Fruit fly (Drosophila melanogaster) whole organism, embryonic: Measurements from ENCODE around the gene st.

Experiments
- Adf1 ChIP-seq: fragments of 200-800 bp; sonication (Bioruptor generic); IDR thresholded peaks from 2 replicates; pipeline ENCODE4 v1.3.6; 2022; ENCODE audit warnings: missing biosample characterization, missing genetic modification characterization
- B-H1 ChIP-seq: fragments of 200-800 bp; sonication (Bioruptor generic); IDR thresholded peaks from 3 replicates; pipeline ENCODE4 v1.3.6; 2022; ENCODE audit warnings: missing biosample characterization, missing genetic modification characterization
- Blimp-1 ChIP-seq: fragments of 200-800 bp; sonication (Bioruptor generic); optimal IDR thresholded peaks from 3 replicates; lab custom pipeline; 2018; ENCODE audit warnings: missing biosample characterization, missing genetic modification characterization, mild to moderate bottlenecking, moderate library complexity, missing genetic modification reagents
- Bteb2 ChIP-seq: fragments of 200-800 bp; sonication (Bioruptor generic); optimal IDR thresholded peaks from 2 replicates; lab custom pipeline; 2016; ENCODE audit warnings: missing biosample characterization, missing genetic modification characterization
- CG10209 ChIP-seq: fragments of 200-800 bp; sonication (Bioruptor generic); optimal IDR thresholded peaks from 3 replicates; lab custom pipeline; 2017; ENCODE audit warnings: missing biosample characterization, mild to moderate bottlenecking, missing genetic modification characterization, missing genetic modification reagents
- CG10979 ChIP-seq: fragments of 200-800 bp; sonication (Bioruptor generic); optimal IDR thresholded peaks from 2 replicates; lab custom pipeline; 2018; ENCODE audit warnings: missing biosample characterization, mild to moderate bottlenecking, missing genetic modification characterization, moderate library complexity
- CG11093 ChIP-seq: fragments of 200-800 bp; sonication (Bioruptor generic); IDR thresholded peaks from 3 replicates; pipeline ENCODE4 v1.3.6; 2022; ENCODE audit warnings: missing biosample characterization, missing genetic modification characterization
- CG11696 ChIP-seq: fragments of 200-800 bp; sonication (Bioruptor generic); IDR thresholded peaks from 2 replicates; pipeline ENCODE4 v1.3.6; 2022; ENCODE audit warnings: missing biosample characterization, missing genetic modification characterization
- CG12219 ChIP-seq: fragments of 200-800 bp; sonication (Bioruptor generic); optimal IDR thresholded peaks from 3 replicates; lab custom pipeline; 2018; ENCODE audit warnings: missing biosample characterization, mild to moderate bottlenecking, missing genetic modification characterization
- CG12942 ChIP-seq: fragments of 200-800 bp; sonication (Bioruptor generic); optimal IDR thresholded peaks from 3 replicates; lab custom pipeline; 2016; ENCODE audit warnings: missing biosample characterization, missing genetic modification characterization
- CG14014 ChIP-seq: fragments of 200-800 bp; sonication (Bioruptor generic); IDR thresholded peaks from 2 replicates; pipeline ENCODE4 v1.3.6; 2022; ENCODE audit warnings: missing biosample characterization, missing genetic modification characterization
- CG15011 ChIP-seq: fragments of 200-800 bp; sonication (Bioruptor generic); optimal IDR thresholded peaks from 3 replicates; lab custom pipeline; 2018; ENCODE audit warnings: missing biosample characterization, mild to moderate bottlenecking, missing genetic modification characterization
- CG1529 ChIP-seq: fragments of 200-800 bp; sonication (Bioruptor generic); optimal IDR thresholded peaks from 3 replicates; lab custom pipeline; 2018; ENCODE audit warnings: missing biosample characterization, missing genetic modification characterization
- CG1792 ChIP-seq: fragments of 200-800 bp; sonication (Bioruptor generic); optimal IDR thresholded peaks from 2 replicates; lab custom pipeline; 2016; ENCODE audit warnings: missing biosample characterization, missing genetic modification characterization
- CG18476 ChIP-seq: fragments of 200-800 bp; sonication (Bioruptor generic); optimal IDR thresholded peaks from 2 replicates; lab custom pipeline; 2016; ENCODE audit warnings: missing biosample characterization, mild to moderate bottlenecking, missing genetic modification characterization
- CG2129 ChIP-seq: fragments of 200-800 bp; sonication (Bioruptor generic); IDR thresholded peaks from 2 replicates; pipeline ENCODE4 v1.3.6; 2022; ENCODE audit warnings: missing biosample characterization, missing genetic modification characterization; ENCODE audit not compliant: partially characterized antibody
- CG2202 ChIP-seq: fragments of 200-800 bp; sonication (Bioruptor generic); optimal IDR thresholded peaks from 2 replicates; lab custom pipeline; 2018; ENCODE audit warnings: missing biosample characterization, mild to moderate bottlenecking, missing genetic modification characterization
- CG3163 ChIP-seq: fragments of 200-800 bp; sonication (Bioruptor generic); optimal IDR thresholded peaks from 3 replicates; lab custom pipeline; 2016; ENCODE audit warnings: missing biosample characterization, missing genetic modification characterization
- CG4282 ChIP-seq: fragments of 200-800 bp; sonication (Bioruptor generic); optimal IDR thresholded peaks from 2 replicates; lab custom pipeline; 2016; ENCODE audit warnings: missing biosample characterization, missing genetic modification characterization
- CG4360 ChIP-seq: fragments of 200-800 bp; sonication (Bioruptor generic); IDR thresholded peaks from 2 replicates; pipeline ENCODE4 v1.3.6; 2022; ENCODE audit warnings: missing biosample characterization, missing genetic modification characterization
- CG6175 ChIP-seq: fragments of 200-800 bp; sonication (Bioruptor generic); IDR thresholded peaks from 3 replicates; pipeline ENCODE4 v1.3.6; 2022; ENCODE audit warnings: missing biosample characterization, missing genetic modification characterization
- CG6791 ChIP-seq: fragments of 200-800 bp; sonication (Bioruptor generic); IDR thresholded peaks from 3 replicates; pipeline ENCODE4 v1.3.6; 2022; ENCODE audit warnings: missing biosample characterization, missing genetic modification characterization; ENCODE audit not compliant: partially characterized antibody
- CG7556 ChIP-seq: fragments of 200-800 bp; sonication (Bioruptor generic); optimal IDR thresholded peaks from 2 replicates; lab custom pipeline; 2017; ENCODE audit warnings: missing biosample characterization, mild to moderate bottlenecking, missing genetic modification characterization
- CG8478 ChIP-seq: fragments of >200 bp; optimal IDR thresholded peaks from 2 replicates; lab custom pipeline; 2018
- Dip3 ChIP-seq: fragments of 200-800 bp; sonication (Bioruptor generic); optimal IDR thresholded peaks from 3 replicates; lab custom pipeline; 2016; ENCODE audit warnings: missing biosample characterization, missing genetic modification characterization
- H2.0 ChIP-seq: fragments of 200-800 bp; sonication (Bioruptor generic); IDR thresholded peaks from 2 replicates; pipeline ENCODE4 v1.3.6; 2022; ENCODE audit warnings: missing biosample characterization, missing genetic modification characterization
- HLH3B ChIP-seq: fragments of 200-800 bp; sonication (Bioruptor generic); IDR thresholded peaks from 2 replicates; pipeline ENCODE4 v1.3.6; 2022; ENCODE audit warnings: missing biosample characterization, missing genetic modification characterization
- HmgD ChIP-seq: fragments of 200-800 bp; sonication (Bioruptor generic); optimal IDR thresholded peaks from 3 replicates; lab custom pipeline; 2016; ENCODE audit warnings: missing biosample characterization, missing genetic modification characterization
- Hmr ChIP-seq: fragments of 200-800 bp; sonication (Bioruptor generic); optimal IDR thresholded peaks from 3 replicates; lab custom pipeline; 2017; ENCODE audit warnings: mild to moderate bottlenecking, missing biosample characterization, missing genetic modification reagents, missing genetic modification characterization
- Oaz ChIP-seq: fragments of 200-800 bp; sonication (Bioruptor generic); IDR thresholded peaks from 2 replicates; pipeline ENCODE4 v1.3.6; 2022; ENCODE audit warnings: missing biosample characterization, missing genetic modification characterization
- Side ChIP-seq: fragments of 200-800 bp; sonication (Bioruptor generic); optimal IDR thresholded peaks from 2 replicates; lab custom pipeline; 2016; ENCODE audit warnings: missing biosample characterization, missing genetic modification characterization
- Xbp1 ChIP-seq: fragments of 200-800 bp; sonication (Bioruptor generic); optimal IDR thresholded peaks from 3 replicates; lab custom pipeline; 2016; ENCODE audit warnings: missing biosample characterization, mild to moderate bottlenecking, missing genetic modification characterization
- ash1 ChIP-seq: fragments of 200-800 bp; sonication (Bioruptor generic); optimal IDR thresholded peaks from 2 replicates; lab custom pipeline; 2018; ENCODE audit warnings: missing biosample characterization, mild to moderate bottlenecking, missing genetic modification characterization
- bcd ChIP-seq: fragments of 200-800 bp; sonication (Bioruptor generic); optimal IDR thresholded peaks from 2 replicates; lab custom pipeline; 2017; ENCODE audit warnings: missing biosample characterization, mild to moderate bottlenecking, missing genetic modification characterization
- bowl ChIP-seq: fragments of 200-800 bp; sonication (Bioruptor generic); IDR thresholded peaks from 2 replicates; pipeline ENCODE4 v1.3.6; 2022; ENCODE audit warnings: missing biosample characterization, missing genetic modification characterization
- caup ChIP-seq: fragments of 200-800 bp; sonication (Bioruptor generic); optimal IDR thresholded peaks from 3 replicates; lab custom pipeline; 2017; ENCODE audit warnings: missing biosample characterization, mild to moderate bottlenecking, missing genetic modification characterization, moderate library complexity; ENCODE audit not compliant: severe bottlenecking
- dm ChIP-seq: fragments of 200-800 bp; sonication (Bioruptor generic); optimal IDR thresholded peaks from 3 replicates; lab custom pipeline; 2016; ENCODE audit warnings: missing biosample characterization, missing genetic modification characterization
- eve ChIP-seq, 2 experiments: fragments of >200 bp; optimal IDR thresholded peaks; 2 replicates each; lab custom pipeline; 2017; ENCODE audit warnings: missing biosample characterization in 2 of 2, missing genetic modification characterization in 2 of 2
- eyg ChIP-seq: fragments of 200-800 bp; sonication (Bioruptor generic); optimal IDR thresholded peaks from 3 replicates; lab custom pipeline; 2016; ENCODE audit warnings: missing biosample characterization, missing genetic modification characterization
- fru ChIP-seq: fragments of >200 bp; optimal IDR thresholded peaks from 2 replicates; lab custom pipeline; 2017
- gro ChIP-seq: fragments of 200-800 bp; sonication (Bioruptor generic); optimal IDR thresholded peaks from 2 replicates; lab custom pipeline; 2016; ENCODE audit warnings: missing biosample characterization, missing genetic modification characterization
- ham ChIP-seq: fragments of 200-800 bp; sonication (Bioruptor generic); IDR thresholded peaks from 2 replicates; pipeline ENCODE4 v1.3.6; 2022; ENCODE audit warnings: missing biosample characterization, missing genetic modification characterization
- hbn ChIP-seq: fragments of 200-800 bp; sonication (Bioruptor generic); IDR thresholded peaks from 2 replicates; pipeline ENCODE4 v1.3.6; 2022; ENCODE audit warnings: missing biosample characterization, missing genetic modification characterization; ENCODE audit not compliant: partially characterized antibody
- insv ChIP-seq, 2 experiments: fragments of 200-800 bp; sonication (Bioruptor generic); optimal IDR thresholded peaks; 3 replicates each; lab custom pipeline; 2016 to 2018; ENCODE audit warnings: missing biosample characterization in 2 of 2, missing genetic modification characterization in 2 of 2
- kni ChIP-seq: fragments of 200-800 bp; sonication (Bioruptor generic); optimal IDR thresholded peaks from 3 replicates; lab custom pipeline; 2017; ENCODE audit warnings: mild to moderate bottlenecking, missing biosample characterization, missing genetic modification reagents, missing genetic modification characterization
- knrl ChIP-seq: fragments of 200-800 bp; sonication (Bioruptor generic); IDR thresholded peaks from 3 replicates; pipeline ENCODE4 v1.3.6; 2022; ENCODE audit warnings: missing biosample characterization, missing genetic modification characterization; ENCODE audit not compliant: partially characterized antibody
- nau ChIP-seq: fragments of 200-800 bp; sonication (Bioruptor generic); optimal IDR thresholded peaks from 3 replicates; lab custom pipeline; 2017; ENCODE audit warnings: missing biosample characterization, mild to moderate bottlenecking, missing genetic modification characterization, missing genetic modification reagents
- oc ChIP-seq: fragments of 200-800 bp; sonication (Bioruptor generic); optimal IDR thresholded peaks from 2 replicates; lab custom pipeline; 2018; ENCODE audit warnings: missing biosample characterization, mild to moderate bottlenecking, missing genetic modification characterization, moderate library complexity
- p53 ChIP-seq: fragments of 200-800 bp; sonication (Bioruptor generic); optimal IDR thresholded peaks from 2 replicates; lab custom pipeline; 2016; ENCODE audit warnings: missing biosample characterization, missing genetic modification characterization
- pum ChIP-seq: fragments of 200-800 bp; sonication (Bioruptor generic); optimal IDR thresholded peaks from 2 replicates; lab custom pipeline; 2016; ENCODE audit warnings: missing biosample characterization, missing genetic modification characterization
- tx ChIP-seq: fragments of 200-800 bp; sonication (Bioruptor generic); optimal IDR thresholded peaks from 2 replicates; lab custom pipeline; 2016; ENCODE audit warnings: missing biosample characterization, missing genetic modification characterization

st gene

dm6 chr3L:16488483-16489258 is 8.8 kb upstream of the st start (continued):
- no peak for TF ChIP-seq Oaz
- no peak for TF ChIP-seq p53
- TF ChIP-seq CG14014 (GFP tag; lab: Robert Waterston, UW), result no peak
- TF ChIP-seq ash1, result no peak
- no peak for TF ChIP-seq CG4282 (GFP tag; lab: Kevin White, UChicago)
- peak; percentile 20 for TF ChIP-seq CG10209 (GFP tag; lab: Kevin White, UChicago)
- TF ChIP-seq eyg (GFP tag; lab: Kevin White, UChicago), result no peak
- TF ChIP-seq CG6175 (GFP tag; lab: Robert Waterston, UW), result peak; percentile 61; the same call in 1 of the 3 replicates
- no peak for TF ChIP-seq Hmr (GFP tag; lab: Kevin White, UChicago)
- TF ChIP-seq CG3163 (GFP tag; lab: Kevin White, UChicago), result no peak
- peak; percentile 81 for TF ChIP-seq Blimp-1 (GFP tag; lab: Kevin White, UChicago)
- TF ChIP-seq CG7556 (GFP tag; lab: Kevin White, UChicago), result peak; percentile 40
- TF ChIP-seq CG4360 (GFP tag; lab: Robert Waterston, UW), result peak; percentile 89
- TF ChIP-seq CG11696, result no peak
- peak; percentile 98 for TF ChIP-seq kni (GFP tag; lab: Kevin White, UChicago)
- no peak for TF ChIP-seq CG15011 (GFP tag; lab: Kevin White, UChicago)
- TF ChIP-seq bcd (GFP tag; lab: Kevin White, UChicago), result peak; percentile 45
- no peak for TF ChIP-seq Side (GFP tag; lab: Kevin White, UChicago)
- TF ChIP-seq eve (GFP tag; optimal IDR thresholded peaks at IDR 0.05; lab: Kevin White, UChicago), result no peak
- no peak for TF ChIP-seq insv (GFP tag; optimal IDR thresholded peaks at IDR 0.05; lab: Kevin White, UChicago)
- no peak for TF ChIP-seq hbn (GFP tag; lab: Robert Waterston, UW)
- peak; percentile 31 for TF ChIP-seq CG1529 (GFP tag; lab: Kevin White, UChicago)
- no peak for TF ChIP-seq Dip3 (GFP tag; lab: Kevin White, UChicago)
- TF ChIP-seq caup (GFP tag; lab: Kevin White, UChicago), result no peak
- no peak for TF ChIP-seq gro
- TF ChIP-seq Adf1 (GFP tag; lab: Robert Waterston, UW), result no peak
- TF ChIP-seq Xbp1 (GFP tag; lab: Kevin White, UChicago), result peak; percentile 8
- TF ChIP-seq dm (GFP tag; lab: Kevin White, UChicago), result no peak
- TF ChIP-seq CG12219, result no peak
- no peak for TF ChIP-seq fru (lab: Kevin White, UChicago)
- no peak for TF ChIP-seq H2.0
- TF ChIP-seq HLH3B (GFP tag; lab: Robert Waterston, UW), result 0 out of 2 replicates have a peak, but pooled peaks have one; percentile 5
- no peak for TF ChIP-seq CG2129 (GFP tag; lab: Robert Waterston, UW)
- no peak for TF ChIP-seq HmgD
- TF ChIP-seq bowl, result no peak; the same call in 1 of the 2 replicates
- TF ChIP-seq Bteb2 (GFP tag; lab: Kevin White, UChicago), result no peak
- TF ChIP-seq tx (GFP tag; lab: Kevin White, UChicago), result no peak
- TF ChIP-seq oc (tag; lab: Kevin White, UChicago), result peak; percentile 79
- no peak for TF ChIP-seq ham
- TF ChIP-seq CG10979, result peak; percentile 69
- TF ChIP-seq CG12942 (GFP tag; lab: Kevin White, UChicago), result no peak
- TF ChIP-seq CG8478 (lab: Kevin White, UChicago), result no peak
- no peak for TF ChIP-seq nau (GFP tag; lab: Kevin White, UChicago)
- no peak for TF ChIP-seq CG18476 (GFP tag; lab: Kevin White, UChicago)
- no peak for TF ChIP-seq CG1792 (GFP tag; lab: Kevin White, UChicago)
- TF ChIP-seq B-H1 (GFP tag; lab: Robert Waterston, UW), result no peak
- TF ChIP-seq pum (GFP tag; lab: Kevin White, UChicago), result no peak
- TF ChIP-seq knrl (GFP tag; lab: Robert Waterston, UW), result no peak
- TF ChIP-seq CG2202 (tag; lab: Kevin White, UChicago), result no peak
- no peak for TF ChIP-seq CG6791
- TF ChIP-seq CG11093 (GFP tag; lab: Robert Waterston, UW), result 0 out of 3 replicates have a peak, but pooled peaks have one; percentile 16
